Fruit fly (Drosophila melanogaster): ENCODE data around the gene CG13083.

Gene CG13083

DNA sequence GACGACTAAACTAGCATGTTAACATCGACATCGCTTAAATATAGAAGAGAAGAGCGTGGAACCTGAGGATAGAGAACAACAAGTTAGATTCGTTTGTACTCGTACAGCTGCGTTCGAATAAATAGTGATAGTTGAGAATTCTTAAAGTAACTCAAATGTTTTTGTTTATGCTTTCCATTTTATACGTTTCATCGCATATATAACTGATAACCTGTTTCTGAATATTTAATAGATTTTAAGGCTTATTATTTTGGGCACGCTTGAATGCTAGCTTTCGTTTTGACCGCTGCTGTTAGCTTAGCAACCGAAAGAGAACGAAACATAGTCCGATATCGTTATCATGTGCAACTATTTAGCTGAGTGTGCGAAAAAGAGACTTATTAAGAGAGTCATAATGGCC is 41.0 kb downstream of the CG13083 start (continued):
- TF ChIP-seq ato (GFP tag; IDR thresholded peaks at IDR 0.05; ENCODE audit: partially characterized antibody) (no peak), CG12659 (GFP tag; optimal IDR thresholded peaks at IDR 0.05) (peak; percentile 97), CG30403 (GFP tag; optimal IDR thresholded peaks at IDR 0.05) (peak; percentile 96), Poxn (GFP tag; IDR thresholded peaks at IDR 0.05) (peak; percentile 96), esg (GFP tag; conservative IDR thresholded peaks at IDR 0.05) (peak; percentile 93), HLH54F (GFP tag; optimal IDR thresholded peaks at IDR 0.05) (peak; percentile 96), NC2β (GFP tag; optimal IDR thresholded peaks at IDR 0.05) (peak; percentile 85), sd (tag; optimal IDR thresholded peaks at IDR 0.05) (peak; percentile 94), CG13624 (GFP tag; optimal IDR thresholded peaks at IDR 0.05) (peak; percentile 98), amos (GFP tag; IDR thresholded peaks at IDR 0.05; ENCODE audit: partially characterized antibody) (no peak), scrt (GFP tag; optimal IDR thresholded peaks at IDR 0.05) (peak; percentile 95), tup (GFP tag; optimal IDR thresholded peaks at IDR 0.05) (peak; percentile 89), CG3281 (GFP tag; optimal IDR thresholded peaks at IDR 0.05) (peak; percentile 98), sob (GFP tag; IDR thresholded peaks at IDR 0.05) (peak; percentile 98), Sry-δ (GFP tag; optimal IDR thresholded peaks at IDR 0.05) (peak; percentile 62), CG4404 (GFP tag; IDR thresholded peaks at IDR 0.05) (peak; percentile 84), CG6765 (GFP tag; optimal IDR thresholded peaks at IDR 0.05) (peak; percentile 96), CG7839 (tag; optimal IDR thresholded peaks at IDR 0.05) (peak; percentile 98), Opbp (GFP tag; IDR thresholded peaks at IDR 0.05; ENCODE audit: partially characterized antibody) (no peak), dati (GFP tag; IDR thresholded peaks at IDR 0.05) (peak; percentile 84), bcd (GFP tag; optimal IDR thresholded peaks at IDR 0.05) (peak; percentile 94), ewg (GFP tag; optimal IDR thresholded peaks at IDR 0.05) (peak; percentile 74), p53 (GFP tag; optimal IDR thresholded peaks at IDR 0.05) (peak; percentile 29), CG18764 (GFP tag; optimal IDR thresholded peaks at IDR 0.05) (peak; percentile 79), CG10321 (GFP tag; IDR thresholded peaks at IDR 0.05) (peak; percentile 75), C15 (GFP tag; IDR thresholded peaks at IDR 0.05) (peak; percentile 96), CG11247 (GFP tag; IDR thresholded peaks at IDR 0.05) (peak; percentile 97), lov (optimal IDR thresholded peaks at IDR 0.05) (no peak), lov (GFP tag; IDR thresholded peaks at IDR 0.05) (peak; percentile 80; the same call in 2 of the 3 replicates), ind (GFP tag; optimal IDR thresholded peaks at IDR 0.05) (peak; percentile 96), Myb (GFP tag; optimal IDR thresholded peaks at IDR 0.05) (peak; percentile 87), Fer2 (tag; optimal IDR thresholded peaks at IDR 0.05) (peak; percentile 93), stc (GFP tag; IDR thresholded peaks at IDR 0.05) (peak; percentile 92), CG16863 (GFP tag; optimal IDR thresholded peaks at IDR 0.05) (peak; percentile 89), Doc3 (GFP tag; IDR thresholded peaks at IDR 0.05; ENCODE audit: partially characterized antibody) (no peak), CG14050 (GFP tag; IDR thresholded peaks at IDR 0.05) (peak; percentile 94), B-H1 (GFP tag; IDR thresholded peaks at IDR 0.05) (peak; percentile 93), ase (GFP tag; IDR thresholded peaks at IDR 0.05) (peak; percentile 93), cas (GFP tag; IDR thresholded peaks at IDR 0.05) (peak; percentile 97), CG17568 (GFP tag; optimal IDR thresholded peaks at IDR 0.05) (peak; percentile 92), CG9876 (GFP tag; optimal IDR thresholded peaks at IDR 0.05) (peak; percentile 90), sens-2 (GFP tag; IDR thresholded peaks at IDR 0.05) (peak; percentile 78), CG17328 (GFP tag; IDR thresholded peaks at IDR 0.05) (peak; percentile 91), CG9932 (GFP tag; IDR thresholded peaks at IDR 0.05) (peak; percentile 98), bowl (GFP tag; IDR thresholded peaks at IDR 0.05) (peak; percentile 77; the same call in 1 of the 2 replicates), crol (GFP tag; IDR thresholded peaks at IDR 0.05) (peak; percentile 46; the same call in 1 of the 2 replicates), Dfd (GFP tag; optimal IDR thresholded peaks at IDR 0.05) (peak in 1 of 2 experiments; percentile 29), CG10431 (GFP tag; optimal IDR thresholded peaks at IDR 0.05) (peak; percentile 15), nerfin-1 (tag; optimal IDR thresholded peaks at IDR 0.05) (peak; percentile 71), gce (GFP tag; IDR thresholded peaks at IDR 0.05) (peak; percentile 77; the same call in 1 of the 3 replicates), CG11456 (GFP tag; IDR thresholded peaks at IDR 0.05) (peak; percentile 98), CG18476 (GFP tag; optimal IDR thresholded peaks at IDR 0.05) (peak; percentile 91)

Data from whole organism, embryonic.